Fruit fly (Drosophila melanogaster): ENCODE results near the gene tx.

The tx gene

DNA sequence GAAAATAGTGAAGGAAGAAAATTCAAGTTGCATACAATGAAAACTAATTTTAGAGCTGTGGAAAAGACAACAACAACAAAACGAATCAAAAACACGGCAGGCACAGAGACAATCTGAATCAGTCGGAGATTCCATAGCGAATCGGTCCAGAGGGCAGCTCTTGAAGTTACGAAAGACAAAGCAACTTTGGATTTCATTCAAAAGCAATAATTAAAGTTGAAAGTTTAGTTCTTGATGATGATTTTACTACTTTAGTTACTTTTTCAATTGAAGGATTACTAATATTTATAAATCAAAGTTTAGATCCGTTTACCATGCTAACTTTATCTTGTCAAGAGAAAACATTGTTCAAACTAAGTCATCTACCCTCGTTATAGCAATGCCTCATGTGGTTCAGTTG lies 2.8 kb downstream of the tx start (continued):
- no peak for TF ChIP-seq Hey (tag; optimal IDR thresholded peaks at IDR 0.05)
- TF ChIP-seq CG18011 (GFP tag; optimal IDR thresholded peaks at IDR 0.05): no peak
- TF ChIP-seq CG10274 (GFP tag; optimal IDR thresholded peaks at IDR 0.05): no peak
- TF ChIP-seq otp (GFP tag; IDR thresholded peaks at IDR 0.05): no peak
- TF ChIP-seq NC2β (GFP tag; optimal IDR thresholded peaks at IDR 0.05): no peak
- TF ChIP-seq Meics (GFP tag; optimal IDR thresholded peaks at IDR 0.05): no peak
- no peak for TF ChIP-seq disco-r (GFP tag; optimal IDR thresholded peaks at IDR 0.05)
- TF ChIP-seq maf-S (GFP tag; optimal IDR thresholded peaks at IDR 0.05): no peak
- no peak for TF ChIP-seq CG12299 (tag; optimal IDR thresholded peaks at IDR 0.05)
- no peak for TF ChIP-seq CG12236 (GFP tag; optimal IDR thresholded peaks at IDR 0.05)
- TF ChIP-seq CG7839 (tag; optimal IDR thresholded peaks at IDR 0.05): peak; percentile 19
- TF ChIP-seq HmgZ (tag; optimal IDR thresholded peaks at IDR 0.05): no peak
- no peak for TF ChIP-seq lilli (GFP tag; optimal IDR thresholded peaks at IDR 0.05)
- TF ChIP-seq CG15011 (GFP tag; optimal IDR thresholded peaks at IDR 0.05): no peak
- TF ChIP-seq CG5180 (GFP tag; optimal IDR thresholded peaks at IDR 0.05): no peak
- no peak for TF ChIP-seq CG18599 (GFP tag; optimal IDR thresholded peaks at IDR 0.05)
- no peak for TF ChIP-seq Neu2 (GFP tag; optimal IDR thresholded peaks at IDR 0.05; ENCODE audit: borderline replicate concordance)
- no peak for TF ChIP-seq Ravus (GFP tag; IDR thresholded peaks at IDR 0.05)
- no peak for TF ChIP-seq CG30020 (tag; optimal IDR thresholded peaks at IDR 0.05)
- no peak for TF ChIP-seq Rx (GFP tag; IDR thresholded peaks at IDR 0.05)
- TF ChIP-seq CG11560 (tag; IDR thresholded peaks at IDR 0.05): no peak
- no peak for TF ChIP-seq CG2120 (GFP tag; optimal IDR thresholded peaks at IDR 0.05)
- TF ChIP-seq her (GFP tag; optimal IDR thresholded peaks at IDR 0.05): no peak
- TF ChIP-seq fu2 (GFP tag; optimal IDR thresholded peaks at IDR 0.05): no peak
- peak; percentile 11 for TF ChIP-seq CG30403 (GFP tag; optimal IDR thresholded peaks at IDR 0.05)
- no peak for TF ChIP-seq Dfd (GFP tag; optimal IDR thresholded peaks at IDR 0.05)
- no peak for TF ChIP-seq cg (GFP tag; optimal IDR thresholded peaks at IDR 0.05)
- no peak for TF ChIP-seq jigr1 (GFP tag; IDR thresholded peaks at IDR 0.05)
- TF ChIP-seq Kr (GFP tag; optimal IDR thresholded peaks at IDR 0.05): no peak
- no peak for TF ChIP-seq ac (GFP tag; optimal IDR thresholded peaks at IDR 0.05)
- no peak for TF ChIP-seq Scr (GFP tag; IDR thresholded peaks at IDR 0.05; ENCODE audit: partially characterized antibody)
- no peak for TF ChIP-seq al (GFP tag; IDR thresholded peaks at IDR 0.05)
- peak; percentile 98 for TF ChIP-seq hkb (optimal IDR thresholded peaks at IDR 0.05)
- TF ChIP-seq hkb (GFP tag; IDR thresholded peaks at IDR 0.05): no peak
- TF ChIP-seq hb (GFP tag; IDR thresholded peaks at IDR 0.05; ENCODE audit: partially characterized antibody): no peak
- no peak for TF ChIP-seq CG1233 (GFP tag; optimal IDR thresholded peaks at IDR 0.05)
- TF ChIP-seq slp2 (GFP tag; optimal IDR thresholded peaks at IDR 0.05): no peak
- TF ChIP-seq danr (GFP tag; IDR thresholded peaks at IDR 0.05): no peak
- no peak for TF ChIP-seq wor (GFP tag; IDR thresholded peaks at IDR 0.05)
- TF ChIP-seq CG16813 (GFP tag; IDR thresholded peaks at IDR 0.05; ENCODE audit: partially characterized antibody): no peak
- TF ChIP-seq fd64A (GFP tag; optimal IDR thresholded peaks at IDR 0.05): no peak
- no peak for TF ChIP-seq NFAT (GFP tag; IDR thresholded peaks at IDR 0.05)
- no peak for TF ChIP-seq CG11695 (GFP tag; IDR thresholded peaks at IDR 0.05)
- TF ChIP-seq CG2116 (GFP tag; optimal IDR thresholded peaks at IDR 0.05): no peak
- TF ChIP-seq hth (optimal IDR thresholded peaks at IDR 0.05): no peak
- TF ChIP-seq Hr39 (optimal IDR thresholded peaks at IDR 0.05): no peak
- TF ChIP-seq emc (GFP tag; optimal IDR thresholded peaks at IDR 0.05): no peak
- no peak for TF ChIP-seq CG10959 (GFP tag; IDR thresholded peaks at IDR 0.05)
- TF ChIP-seq mirr (GFP tag; optimal IDR thresholded peaks at IDR 0.05): no peak
- TF ChIP-seq knrl (GFP tag; IDR thresholded peaks at IDR 0.05; ENCODE audit: partially characterized antibody): no peak
- no peak for TF ChIP-seq Stat92E (GFP tag; optimal IDR thresholded peaks at IDR 0.05)
- no peak for TF ChIP-seq NC2α (GFP tag; optimal IDR thresholded peaks at IDR 0.05)
- TF ChIP-seq CG6854 (GFP tag; optimal IDR thresholded peaks at IDR 0.05): no peak
